Worm (Caenorhabditis elegans) whole organism, dauer: ENCODE data around the gene F58D12.1.
"Not testable (repeated sequence)": the region's sequence is repeated elsewhere in the genome, so short reads cannot be mapped to it uniquely, and the experiment has no call there.

Source experiments
- unc-62 ChIP-seq: sonication (generic microtip); optimal IDR thresholded peaks from 2 replicates; lab custom pipeline; 2017; ENCODE audit warnings: missing biosample characterization, missing genetic modification reagents, missing genetic modification characterization

The F58D12.1 gene

ce11 chrV:14026194-14026593, 23.2 kb upstream of the F58D12.1 start, which contains the start of gene T08G5.2:
Gene T08G5.2 (minus strand): TSS chrV:14026294.
- TF ChIP-seq unc-62 (GFP tag; lab: Kevin White, UChicago) = no peak

DNA sequence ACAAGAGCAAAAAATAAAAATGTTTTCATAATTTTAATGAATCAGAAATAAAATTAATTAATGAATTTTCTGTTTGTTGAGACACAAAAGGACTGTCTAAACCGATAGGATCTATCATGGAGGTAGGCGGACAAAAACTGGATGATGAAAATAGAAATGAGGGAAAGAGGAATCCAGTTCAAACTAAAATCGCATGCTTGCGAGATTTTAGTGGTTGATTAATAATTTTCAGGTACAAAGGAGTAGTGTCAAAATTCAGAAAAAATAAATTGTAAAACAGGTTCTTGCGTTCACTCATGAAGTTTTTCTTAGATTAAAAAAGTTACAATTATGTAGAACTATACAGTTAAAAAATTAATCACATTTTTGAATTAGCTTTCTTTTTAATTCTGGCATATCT, 22.0 kb upstream of the F58D12.1 start, which contains the start of gene T08G5.3:
T08G5.3 (minus strand) TSS at position 101 of the 400 bp plus-strand sequence.
- TF ChIP-seq unc-62 (GFP tag; lab: Kevin White, UChicago) = no peak

ce11 chrV:14028256-14028743, 21.1 kb upstream of the F58D12.1 start:
- no peak for TF ChIP-seq unc-62 (GFP tag; lab: Kevin White, UChicago)

DNA sequence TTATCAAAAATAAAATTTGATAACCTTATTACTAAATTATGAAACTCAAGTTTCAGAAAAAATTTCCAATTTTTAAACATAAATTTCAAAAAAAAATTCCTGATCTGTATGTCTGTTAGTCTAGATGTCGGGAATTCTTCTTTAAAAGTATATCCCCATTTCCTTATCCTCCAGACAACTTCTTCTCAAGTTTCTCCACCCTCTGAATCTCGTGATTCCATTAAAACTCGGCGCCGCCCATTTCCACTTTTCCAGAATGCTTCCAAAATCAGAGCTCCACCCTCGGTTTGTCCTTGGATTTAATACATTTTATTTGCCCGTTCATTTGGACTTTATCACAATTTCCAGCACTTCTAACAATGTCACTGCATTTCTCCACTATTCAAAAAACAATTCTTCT, 15.7 kb upstream of the F58D12.1 start, which contains the start of gene ins-10:
ins-10 (plus strand) TSS at position 301 of the 400 bp plus-strand sequence.
- TF ChIP-seq unc-62 (GFP tag; lab: Kevin White, UChicago) = no peak

DNA sequence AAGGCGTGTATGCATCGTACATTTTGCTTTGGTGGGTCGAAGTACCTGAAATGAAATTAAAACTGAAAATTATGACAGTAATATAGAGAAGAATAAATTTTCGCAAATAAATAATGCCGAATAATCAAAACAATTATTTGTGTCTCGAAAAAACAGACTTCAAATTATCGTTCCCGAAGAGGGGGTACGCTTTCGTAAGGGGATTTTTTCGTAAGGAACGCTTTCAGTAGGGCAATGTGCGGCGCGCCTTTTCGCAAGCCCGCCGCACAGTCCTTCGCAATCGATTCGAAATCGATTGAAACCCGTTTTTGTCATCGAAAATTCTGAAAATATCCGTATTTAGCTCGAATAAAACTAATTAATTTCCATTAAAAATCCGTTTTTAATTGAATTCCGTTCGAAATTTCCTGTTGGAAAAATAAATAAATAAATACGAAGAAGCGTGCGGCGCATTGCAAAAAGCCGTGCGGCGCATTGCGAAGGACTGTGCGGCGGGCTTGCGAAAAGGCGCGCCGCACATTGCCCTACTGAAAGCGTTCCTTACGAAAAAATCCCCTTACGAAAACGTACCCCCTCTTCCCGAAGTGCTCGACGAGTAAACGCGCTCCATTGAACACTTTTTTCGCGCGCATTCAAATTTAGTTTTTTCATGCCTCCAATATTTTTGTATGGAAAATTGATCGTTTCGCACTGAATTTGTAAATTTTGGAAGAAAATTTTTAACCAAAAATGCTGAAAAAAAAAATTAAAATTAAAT, 10.9 kb upstream of the F58D12.1 start, which contains the start of gene vps-39:
vps-39 (minus strand) TSS at position 51 of the 757 bp plus-strand sequence.
- not testable (repeated sequence) for TF ChIP-seq unc-62 (GFP tag; lab: Kevin White, UChicago)

DNA sequence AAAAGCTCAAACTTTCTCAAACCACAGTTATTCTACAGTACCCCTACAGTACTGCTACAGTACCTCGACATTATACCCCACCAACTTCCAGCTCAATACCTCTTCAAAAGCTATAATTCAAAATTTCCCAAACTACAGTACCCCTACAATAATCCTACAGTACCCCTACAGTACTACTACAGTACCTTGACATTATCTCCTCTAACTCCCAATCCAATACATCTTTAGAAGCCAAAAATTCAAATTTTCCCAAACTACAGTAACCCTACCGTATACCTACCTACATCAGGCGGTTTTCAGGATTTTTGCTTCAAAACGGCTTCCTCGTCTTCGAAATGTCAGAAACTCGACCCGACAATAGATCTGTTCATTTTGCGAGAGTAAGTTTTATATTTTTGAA, 8.2 kb downstream of the F58D12.1 start, which contains the start of gene F58D12.3:
F58D12.3 (plus strand) TSS at position 301 of the 400 bp plus-strand sequence.
- no peak for TF ChIP-seq unc-62 (GFP tag; lab: Kevin White, UChicago)

DNA sequence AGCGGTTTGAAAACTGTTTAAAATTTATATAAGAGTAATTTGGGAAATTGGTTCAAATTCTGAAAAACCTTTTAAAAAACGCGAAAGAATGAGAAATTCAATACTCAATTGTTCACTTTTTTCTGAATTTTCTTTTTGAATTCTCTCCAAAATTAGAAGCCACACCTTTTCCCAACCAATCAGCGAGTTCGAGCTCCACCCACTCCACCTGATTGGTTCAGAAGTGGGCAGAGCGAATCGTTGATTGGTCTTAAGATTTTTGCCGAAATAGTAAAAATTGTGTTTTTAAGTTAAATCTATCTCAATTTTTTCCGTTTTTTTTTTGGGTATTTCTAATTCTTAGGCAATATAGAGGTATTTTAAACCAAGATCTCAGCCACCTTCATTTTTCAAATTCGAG, 14.6 kb downstream of the F58D12.1 start:
- TF ChIP-seq unc-62 (GFP tag; lab: Kevin White, UChicago) = no peak

ce11 chrV:14064422-14064821, 15.0 kb downstream of the F58D12.1 start, which contains the start of gene D1086.21:
Gene D1086.21 (plus strand): TSS chrV:14064722.
- no peak for TF ChIP-seq unc-62 (GFP tag; lab: Kevin White, UChicago)

- no peak for TF ChIP-seq unc-62 (GFP tag; lab: Kevin White, UChicago)
Observed at ce11 chrV:14067816-14068296, 18.5 kb downstream of the F58D12.1 start, which contains the start of gene D1086.17. Gene D1086.17 (plus strand): TSS chrV:14067866.

DNA sequence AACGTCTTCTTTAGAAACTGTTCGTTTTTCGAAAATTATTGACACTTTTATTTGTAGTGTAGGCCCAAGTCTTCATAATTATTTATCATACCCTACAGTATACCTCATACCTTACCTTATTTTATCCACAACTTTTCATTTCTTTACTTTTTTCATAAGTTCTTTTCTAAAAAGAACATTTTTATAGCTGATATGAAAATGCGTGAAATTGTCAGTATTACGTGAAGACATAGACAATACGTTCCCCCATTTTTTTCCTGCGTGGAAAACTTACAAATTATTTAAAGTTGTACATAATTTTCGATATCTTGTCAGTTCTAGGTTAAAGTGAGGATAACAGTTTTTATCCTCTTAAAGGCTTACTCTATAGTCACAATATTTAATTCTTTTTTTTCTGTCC, 20.5 kb downstream of the F58D12.1 start:
- no peak for TF ChIP-seq unc-62 (GFP tag; lab: Kevin White, UChicago)

DNA sequence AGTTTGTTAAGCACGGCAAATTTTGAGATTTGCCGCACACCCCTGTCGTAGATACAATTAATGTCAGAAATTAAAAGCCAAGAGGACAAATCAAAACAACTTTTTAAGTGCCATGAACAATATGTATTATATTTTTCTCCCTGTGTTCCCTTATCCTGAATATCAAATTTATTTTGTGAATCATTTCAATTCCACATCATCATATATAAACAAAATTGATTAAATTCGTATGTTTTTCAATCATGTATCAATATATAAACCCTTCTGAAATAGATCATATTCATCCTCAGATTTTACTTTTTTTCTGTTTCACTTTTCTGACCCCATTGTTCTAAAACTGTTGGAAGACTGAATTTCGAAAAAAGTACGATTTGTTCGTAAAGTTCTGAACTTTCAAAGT, 24.8 kb downstream of the F58D12.1 start, which contains the start of gene D1086.11:
D1086.11 (plus strand) TSS at position 301 of the 400 bp plus-strand sequence.
- TF ChIP-seq unc-62 (GFP tag; lab: Kevin White, UChicago) = no peak

DNA sequence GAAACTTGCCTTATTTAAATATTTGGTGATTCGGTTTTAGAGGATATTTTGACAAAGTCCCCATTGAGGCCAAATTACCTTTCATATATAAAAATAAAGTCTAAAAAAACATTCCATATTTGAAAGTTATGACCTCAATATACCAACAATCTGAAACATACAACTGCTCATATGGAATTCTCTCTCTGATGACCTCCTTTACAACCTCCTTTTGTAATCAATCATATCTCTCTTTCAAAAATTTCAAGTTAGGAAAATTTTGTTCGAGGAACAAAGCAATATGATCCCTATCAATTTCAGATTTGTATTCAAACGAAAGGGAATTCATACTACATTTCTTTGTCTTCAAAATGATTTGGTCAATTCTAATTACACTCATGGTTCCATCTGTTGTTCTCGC, 30.1 kb downstream of the F58D12.1 start, which contains the start of gene D1086.6:
D1086.6 (plus strand) TSS at position 301 of the 400 bp plus-strand sequence.
- no peak for TF ChIP-seq unc-62 (GFP tag; lab: Kevin White, UChicago)

DNA sequence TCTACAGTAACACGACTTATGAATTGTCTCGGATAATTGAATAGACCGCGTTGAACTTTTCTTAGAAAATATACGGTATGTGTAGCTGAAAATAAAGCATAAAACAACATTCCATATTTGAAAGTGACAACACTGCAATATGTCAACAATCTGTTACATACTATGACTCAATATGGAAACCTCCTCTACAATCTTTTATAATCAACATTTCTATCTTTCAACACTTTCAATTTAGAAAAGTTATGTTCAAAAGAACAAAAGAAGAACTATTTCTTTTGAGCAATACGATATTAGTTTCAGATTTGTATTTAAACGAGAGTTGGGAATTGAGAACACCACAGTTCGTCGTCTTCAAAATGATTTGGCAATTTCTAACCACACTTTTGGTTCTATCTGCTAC, 33.1 kb downstream of the F58D12.1 start, which contains the start of gene D1086.10:
D1086.10 (plus strand) TSS at position 301 of the 400 bp plus-strand sequence.
- no peak for TF ChIP-seq unc-62 (GFP tag; lab: Kevin White, UChicago)

DNA sequence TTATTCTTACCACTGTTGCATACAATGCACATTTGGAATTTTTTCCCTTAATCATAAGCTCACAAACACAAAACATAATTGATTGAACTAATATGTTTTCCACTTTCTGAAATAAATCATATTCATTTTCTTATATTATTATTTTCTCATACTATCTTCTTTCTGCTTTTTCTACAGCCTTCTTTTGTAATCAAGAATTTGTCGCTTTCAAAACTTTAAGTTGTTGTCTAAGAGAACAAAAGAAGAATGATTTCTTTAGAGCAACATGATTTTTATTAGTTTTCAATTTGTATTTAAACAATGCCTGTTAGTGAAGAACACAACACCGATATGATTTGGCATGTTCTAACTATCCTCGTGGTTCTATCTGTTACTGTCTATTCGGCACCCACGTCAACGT, 34.6 kb downstream of the F58D12.1 start, which contains the start of gene D1086.7:
D1086.7 (plus strand) TSS at position 301 of the 400 bp plus-strand sequence.
- TF ChIP-seq unc-62 (GFP tag; lab: Kevin White, UChicago) = no peak

DNA sequence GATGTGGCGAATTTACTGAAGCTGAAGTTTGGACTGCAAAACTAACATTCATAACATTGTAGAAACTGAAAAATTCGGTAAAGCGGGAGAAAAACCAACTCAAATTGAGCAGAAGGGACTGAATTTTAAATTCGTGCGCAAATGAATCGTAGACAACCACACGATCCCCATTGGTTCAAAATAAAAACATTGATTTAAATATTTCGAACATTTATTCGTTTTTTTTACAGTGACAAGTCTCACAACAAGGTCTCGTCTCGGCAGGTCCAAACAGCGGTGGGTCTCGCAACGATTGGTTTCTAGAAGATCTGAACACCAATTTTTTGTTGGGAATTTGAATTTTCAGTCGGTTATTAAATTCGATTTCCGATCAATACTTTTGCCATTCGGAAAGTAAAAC, 36.2 kb downstream of the F58D12.1 start, which contains the start of gene D1086.18:
D1086.18 (plus strand) TSS at position 301 of the 400 bp plus-strand sequence.
- no peak for TF ChIP-seq unc-62 (GFP tag; lab: Kevin White, UChicago)

DNA sequence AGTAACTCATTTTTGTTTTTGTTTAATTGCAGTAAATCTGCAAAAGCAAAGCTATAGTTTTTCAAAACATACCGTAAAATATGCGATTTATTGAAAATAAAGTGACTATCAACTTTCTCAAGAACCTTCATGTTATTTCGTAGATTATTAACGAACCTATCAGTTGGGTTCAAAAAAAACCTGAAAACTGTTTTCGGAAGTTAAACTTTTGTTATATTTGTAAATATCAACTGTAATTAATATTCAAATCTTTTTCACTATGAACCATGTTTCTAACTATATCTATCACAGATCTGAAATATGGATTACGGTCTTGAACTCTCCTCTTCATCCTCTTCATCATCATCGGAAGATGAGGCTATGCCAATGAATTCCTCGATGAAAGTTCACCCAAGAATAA, 38.7 kb downstream of the F58D12.1 start, which contains the start of gene D1086.19:
D1086.19 (plus strand) TSS at position 301 of the 400 bp plus-strand sequence.
- TF ChIP-seq unc-62 (GFP tag; lab: Kevin White, UChicago) = no peak
